Worm (Caenorhabditis elegans) whole organism, L2 larva: ENCODE results near the gene uncp-18.

Experiments
- F13H6.1 ChIP-seq: sonication (generic microtip); optimal IDR thresholded peaks from 2 replicates; lab custom pipeline; 2016; ENCODE audit warnings: missing genetic modification characterization, missing compliant biosample characterization
- ama-1 ChIP-seq: fragments of 150-350 bp; optimal IDR thresholded peaks from 2 replicates; lab custom pipeline; 2018; ENCODE audit warnings: inconsistent platforms
- crh-2 ChIP-seq: sonication (generic microtip); optimal IDR thresholded peaks from 2 replicates; lab custom pipeline; 2017; ENCODE audit warnings: missing biosample characterization, missing genetic modification characterization
- zag-1 ChIP-seq: fragments of 150-350 bp; optimal IDR thresholded peaks from 2 replicates; lab custom pipeline; 2014; ENCODE audit warnings: missing biosample characterization, missing genetic modification characterization

DNA sequence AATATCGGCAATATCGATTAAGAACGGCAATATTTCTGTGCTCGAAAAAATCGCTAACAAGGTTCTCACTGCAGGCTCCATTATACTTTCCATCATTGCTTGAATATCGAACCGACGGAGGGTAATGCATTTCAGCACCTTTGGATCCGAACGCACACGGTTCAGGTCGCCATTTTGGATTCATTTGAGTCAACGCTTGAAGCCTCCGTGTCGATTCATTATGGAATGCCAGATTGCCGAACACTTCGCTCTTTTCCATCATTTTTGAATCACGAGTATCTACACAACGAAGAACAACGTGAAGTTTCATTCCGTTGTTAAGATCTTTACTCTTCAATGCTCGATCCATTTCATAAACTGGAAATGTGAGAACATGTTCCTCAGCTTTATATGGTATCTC, 31.8 kb downstream of the uncp-18 start:
- TF ChIP-seq ama-1 (lab: Kevin White, UChicago): no peak
- TF ChIP-seq F13H6.1 (tag; lab: Kevin White, UChicago): no peak
- no peak for TF ChIP-seq zag-1 (tag; lab: Kevin White, UChicago)
- no peak for TF ChIP-seq crh-2 (tag; lab: Kevin White, UChicago)
